Fruit fly (Drosophila melanogaster) whole organism, prepupa: ENCODE results near the gene mei-38.

Source experiments
- Blimp-1 ChIP-seq: fragments of 200-800 bp; sonication (Bioruptor generic); optimal IDR thresholded peaks from 3 replicates; lab custom pipeline; 2017; ENCODE audit warnings: missing biosample characterization, missing genetic modification characterization, mild to moderate bottlenecking, moderate library complexity, missing genetic modification reagents
- CG10631 ChIP-seq: fragments of 200-800 bp; sonication (Bioruptor generic); optimal IDR thresholded peaks from 2 replicates; lab custom pipeline; 2016; ENCODE audit warnings: missing biosample characterization, missing genetic modification characterization
- CG10669 ChIP-seq: fragments of 200-800 bp; sonication (Bioruptor generic); optimal IDR thresholded peaks from 3 replicates; lab custom pipeline; 2018; ENCODE audit warnings: missing biosample characterization, mild to moderate bottlenecking, missing genetic modification characterization, moderate library complexity
- CG11762 ChIP-seq: fragments of 200-800 bp; sonication (Bioruptor generic); optimal IDR thresholded peaks from 3 replicates; lab custom pipeline; 2016; ENCODE audit warnings: missing biosample characterization, missing genetic modification characterization; ENCODE audit not compliant: insufficient read depth
- CG15336 ChIP-seq: fragments of 200-800 bp; sonication (Bioruptor generic); IDR thresholded peaks from 2 replicates; pipeline ENCODE4 v1.3.6; 2022; ENCODE audit warnings: missing biosample characterization, missing genetic modification characterization
- CG3032 ChIP-seq: fragments of 200-800 bp; optimal IDR thresholded peaks from 2 replicates; lab custom pipeline; 2019; ENCODE audit warnings: missing biosample characterization, mild to moderate bottlenecking, missing genetic modification characterization, moderate library complexity
- CG31627 ChIP-seq: fragments of 200-800 bp; sonication (Bioruptor generic); optimal IDR thresholded peaks from 3 replicates; lab custom pipeline; 2016; ENCODE audit warnings: missing biosample characterization, missing genetic modification characterization
- CG32006 ChIP-seq: fragments of 200-800 bp; sonication (Bioruptor generic); optimal IDR thresholded peaks from 3 replicates; lab custom pipeline; 2017; ENCODE audit warnings: missing biosample characterization, mild to moderate bottlenecking, missing genetic modification characterization
- CG34406 ChIP-seq: fragments of 200-800 bp; sonication (Bioruptor generic); optimal IDR thresholded peaks from 3 replicates; lab custom pipeline; 2016; ENCODE audit warnings: missing biosample characterization, missing genetic modification characterization
- CG3919 ChIP-seq: fragments of 200-800 bp; sonication (Bioruptor generic); optimal IDR thresholded peaks from 3 replicates; lab custom pipeline; 2016; ENCODE audit warnings: missing biosample characterization, missing genetic modification characterization
- CG4318 ChIP-seq: fragments of 200-800 bp; sonication (Bioruptor generic); optimal IDR thresholded peaks from 3 replicates; lab custom pipeline; 2017; ENCODE audit warnings: missing biosample characterization, mild to moderate bottlenecking, missing genetic modification characterization
- CG6163 ChIP-seq: fragments of 200-800 bp; sonication (Bioruptor generic); IDR thresholded peaks from 3 replicates; pipeline ENCODE4 v1.3.6; 2022; ENCODE audit warnings: missing biosample characterization, missing genetic modification characterization
- CG6792 ChIP-seq: fragments of 200-800 bp; sonication (Bioruptor generic); optimal IDR thresholded peaks from 3 replicates; lab custom pipeline; 2016; ENCODE audit warnings: missing biosample characterization, missing genetic modification characterization
- CG6808 ChIP-seq: fragments of 200-800 bp; sonication (Bioruptor generic); optimal IDR thresholded peaks from 3 replicates; lab custom pipeline; 2017; ENCODE audit warnings: missing biosample characterization, missing genetic modification characterization, mild to moderate bottlenecking, moderate library complexity, missing genetic modification reagents
- CG6854 ChIP-seq: fragments of 200-800 bp; sonication (Bioruptor generic); optimal IDR thresholded peaks from 2 replicates; lab custom pipeline; 2017; ENCODE audit warnings: missing biosample characterization, mild to moderate bottlenecking, missing genetic modification characterization
- CG7368 ChIP-seq: fragments of 200-800 bp; sonication (Bioruptor generic); optimal IDR thresholded peaks from 3 replicates; lab custom pipeline; 2016; ENCODE audit warnings: missing biosample characterization, missing genetic modification characterization
- CG8119 ChIP-seq: fragments of 200-800 bp; sonication (Bioruptor generic); IDR thresholded peaks from 3 replicates; pipeline ENCODE4 v1.3.6; 2022; ENCODE audit warnings: missing biosample characterization, missing genetic modification characterization
- CG8319 ChIP-seq: fragments of 200-800 bp; sonication (Bioruptor generic); optimal IDR thresholded peaks from 3 replicates; lab custom pipeline; 2016; ENCODE audit warnings: missing biosample characterization, missing genetic modification characterization
- CG8632 ChIP-seq: fragments of 200-800 bp; sonication (Bioruptor generic); optimal IDR thresholded peaks from 3 replicates; lab custom pipeline; 2016; ENCODE audit warnings: missing biosample characterization, missing genetic modification characterization
- CG9139 ChIP-seq: fragments of 200-800 bp; sonication (Bioruptor generic); optimal IDR thresholded peaks from 3 replicates; lab custom pipeline; 2017; ENCODE audit warnings: missing biosample characterization, mild to moderate bottlenecking, missing genetic modification characterization
- Eip75B ChIP-seq: fragments of 200-800 bp; sonication (Bioruptor generic); optimal IDR thresholded peaks from 3 replicates; lab custom pipeline; 2016; ENCODE audit warnings: missing biosample characterization, missing genetic modification characterization
- Eip78C ChIP-seq: fragments of 200-800 bp; sonication (Bioruptor generic); peaks from one replicate; lab custom pipeline; 2016; ENCODE audit warnings: missing biosample characterization, missing genetic modification characterization
- Eip93F ChIP-seq: fragments of 200-800 bp; sonication (Bioruptor generic); optimal IDR thresholded peaks from 2 replicates; lab custom pipeline; 2016; ENCODE audit warnings: missing biosample characterization, mild to moderate bottlenecking, missing genetic modification characterization
- Ets21C ChIP-seq: fragments of 200-800 bp; sonication (Bioruptor generic); optimal IDR thresholded peaks from 3 replicates; lab custom pipeline; 2016; ENCODE audit warnings: missing biosample characterization, missing genetic modification characterization
- Ets96B ChIP-seq: fragments of 200-800 bp; optimal IDR thresholded peaks from 2 replicates; lab custom pipeline; 2019; ENCODE audit warnings: missing biosample characterization, mild to moderate bottlenecking, missing genetic modification characterization, moderate library complexity
- Gug ChIP-seq: fragments of 200-800 bp; sonication (Bioruptor generic); IDR thresholded peaks from 2 replicates; pipeline ENCODE4 v1.3.6; 2022; ENCODE audit warnings: missing biosample characterization, missing genetic modification characterization
- Hr38 ChIP-seq: sonication (Bioruptor generic); optimal IDR thresholded peaks from 2 replicates; lab custom pipeline; 2016; ENCODE audit warnings: missing biosample characterization, missing genetic modification characterization
- Hr39 ChIP-seq: fragments of 200-800 bp; sonication (Bioruptor generic); optimal IDR thresholded peaks from 2 replicates; lab custom pipeline; 2016; ENCODE audit warnings: missing biosample characterization, missing genetic modification characterization
- Hr4 ChIP-seq: fragments of 200-800 bp; sonication (Bioruptor generic); optimal IDR thresholded peaks from 3 replicates; lab custom pipeline; 2016; ENCODE audit warnings: missing biosample characterization, missing genetic modification characterization
- Lpt ChIP-seq: fragments of 200-800 bp; sonication (Bioruptor generic); optimal IDR thresholded peaks from 3 replicates; lab custom pipeline; 2016; ENCODE audit warnings: missing biosample characterization, missing genetic modification characterization
- OdsH ChIP-seq: fragments of 200-800 bp; sonication (Bioruptor generic); optimal IDR thresholded peaks from 3 replicates; lab custom pipeline; 2016; ENCODE audit warnings: missing biosample characterization, missing genetic modification characterization
- Smox ChIP-seq: fragments of 200-800 bp; sonication (Bioruptor generic); optimal IDR thresholded peaks from 3 replicates; lab custom pipeline; 2016; ENCODE audit warnings: missing biosample characterization, missing genetic modification characterization
- Sox102F ChIP-seq: fragments of 200-800 bp; sonication (Bioruptor generic); optimal IDR thresholded peaks from 2 replicates; lab custom pipeline; 2016; ENCODE audit warnings: missing biosample characterization, mild to moderate bottlenecking, missing genetic modification characterization
- Sox14 ChIP-seq: fragments of 200-800 bp; sonication (Bioruptor generic); optimal IDR thresholded peaks from 3 replicates; lab custom pipeline; 2016; ENCODE audit warnings: missing biosample characterization, missing genetic modification characterization
- Sox15 ChIP-seq: fragments of 200-800 bp; sonication (Bioruptor generic); optimal IDR thresholded peaks from 3 replicates; lab custom pipeline; 2016; ENCODE audit warnings: missing biosample characterization, missing genetic modification characterization
- achi ChIP-seq: fragments of 200-800 bp; sonication (Bioruptor generic); optimal IDR thresholded peaks from 3 replicates; lab custom pipeline; 2016; ENCODE audit warnings: missing biosample characterization, missing genetic modification characterization
- acj6 ChIP-seq: fragments of 200-800 bp; sonication (Bioruptor generic); optimal IDR thresholded peaks from 3 replicates; lab custom pipeline; 2016; ENCODE audit warnings: missing biosample characterization, missing genetic modification characterization
- cyc ChIP-seq: fragments of 200-800 bp; sonication (Bioruptor generic); optimal IDR thresholded peaks from 3 replicates; lab custom pipeline; 2016; ENCODE audit warnings: missing biosample characterization, missing genetic modification characterization
- dac ChIP-seq: fragments of 200-800 bp; sonication (Bioruptor generic); optimal IDR thresholded peaks from 2 replicates; lab custom pipeline; 2017; ENCODE audit warnings: missing biosample characterization, mild to moderate bottlenecking, missing genetic modification characterization
- dsx ChIP-seq: fragments of 200-800 bp; optimal IDR thresholded peaks from 3 replicates; lab custom pipeline; 2019; ENCODE audit warnings: missing biosample characterization, mild to moderate bottlenecking, missing genetic modification characterization, moderate library complexity; ENCODE audit not compliant: poor library complexity, severe bottlenecking
- eg ChIP-seq: fragments of 200-800 bp; sonication (Bioruptor generic); IDR thresholded peaks from 3 replicates; pipeline ENCODE4 v1.3.6; 2022; ENCODE audit warnings: missing biosample characterization, missing genetic modification characterization
- esn ChIP-seq: fragments of 200-800 bp; sonication (Bioruptor generic); optimal IDR thresholded peaks from 2 replicates; lab custom pipeline; 2016; ENCODE audit warnings: missing biosample characterization, mild to moderate bottlenecking, missing genetic modification characterization, moderate library complexity
- fd59A ChIP-seq: fragments of 200-800 bp; sonication (Bioruptor generic); optimal IDR thresholded peaks from 2 replicates; lab custom pipeline; 2017; ENCODE audit warnings: missing biosample characterization, mild to moderate bottlenecking, missing genetic modification characterization, missing genetic modification reagents
- fd85E ChIP-seq: fragments of 200-800 bp; sonication (Bioruptor generic); optimal IDR thresholded peaks from 3 replicates; lab custom pipeline; 2016; ENCODE audit warnings: missing biosample characterization, missing genetic modification characterization
- fkh ChIP-seq: fragments of 200-800 bp; sonication (Bioruptor generic); optimal IDR thresholded peaks from 3 replicates; lab custom pipeline; 2017; ENCODE audit warnings: missing biosample characterization, mild to moderate bottlenecking, missing genetic modification characterization, moderate library complexity
- net ChIP-seq: fragments of 200-800 bp; sonication (Bioruptor generic); optimal IDR thresholded peaks from 3 replicates; lab custom pipeline; 2016; ENCODE audit warnings: missing biosample characterization, missing genetic modification characterization
- pdm3 ChIP-seq: fragments of 200-800 bp; sonication (Bioruptor generic); optimal IDR thresholded peaks from 3 replicates; lab custom pipeline; 2016; ENCODE audit warnings: missing biosample characterization, missing genetic modification characterization
- ss ChIP-seq, 2 experiments: fragments of 200-800 bp; sonication (Bioruptor generic); optimal IDR thresholded peaks; 2 replicates in 1 of 2; 3 replicates in 1 of 2; lab custom pipeline; 2017 to 2018; ENCODE audit warnings: mild to moderate bottlenecking in 2 of 2, missing biosample characterization in 2 of 2, missing genetic modification characterization in 2 of 2, moderate library complexity in 1 of 2
- svp ChIP-seq: fragments of 200-800 bp; sonication (Bioruptor generic); peaks from one replicate; lab custom pipeline; 2016; ENCODE audit warnings: missing biosample characterization, missing genetic modification characterization
- topi ChIP-seq: fragments of 200-800 bp; sonication (Bioruptor generic); optimal IDR thresholded peaks from 3 replicates; lab custom pipeline; 2016; ENCODE audit warnings: missing biosample characterization, missing genetic modification characterization
- vri ChIP-seq: fragments of 200-800 bp; sonication (Bioruptor generic); optimal IDR thresholded peaks from 3 replicates; lab custom pipeline; 2016; ENCODE audit warnings: missing biosample characterization, mild to moderate bottlenecking, missing genetic modification characterization

Gene mei-38

dm6 chrX:1482840-1483518, 6.1 kb downstream of the mei-38 start, which contains the start of the genes sta and inc:
sta (minus strand) TSS chrX:1483413.
inc (plus strand) TSS chrX:1483479.
- TF ChIP-seq Eip78C = peak; percentile 90
- peak; percentile 80 for TF ChIP-seq achi (GFP tag; lab: Kevin White, UChicago)
- peak; percentile 70 to 76 for TF ChIP-seq ss (GFP tag; optimal IDR thresholded peaks at IDR 0.05; lab: Kevin White, UChicago)
- TF ChIP-seq CG6163 (GFP tag; lab: Robert Waterston, UW) = peak; percentile 76
- peak; percentile 29 for TF ChIP-seq Blimp-1 (GFP tag; lab: Kevin White, UChicago)
- TF ChIP-seq Smox (GFP tag; lab: Kevin White, UChicago) = peak; percentile 31
- TF ChIP-seq fkh (GFP tag; lab: Kevin White, UChicago) = peak; percentile 35
- no peak for TF ChIP-seq Lpt
- peak; percentile 42 for TF ChIP-seq CG6808 (GFP tag; lab: Kevin White, UChicago)
- TF ChIP-seq vri (GFP tag; lab: Kevin White, UChicago) = peak; percentile 64
- TF ChIP-seq Hr38 (GFP tag; lab: Kevin White, UChicago) = no peak
- peak; percentile 14; the same call in 1 of the 2 replicates for TF ChIP-seq CG15336 (GFP tag; lab: Robert Waterston, UW)
- TF ChIP-seq CG10631 (GFP tag; lab: Kevin White, UChicago) = no peak
- peak; percentile 12 for TF ChIP-seq Ets21C (GFP tag; lab: Kevin White, UChicago)
- peak; percentile 50 for TF ChIP-seq CG3032 (tag; lab: Kevin White, UChicago)
- peak; percentile 51 for TF ChIP-seq dac (GFP tag; lab: Kevin White, UChicago)
- peak; percentile 44 for TF ChIP-seq Sox102F (GFP tag; lab: Kevin White, UChicago)
- TF ChIP-seq CG6854 (GFP tag; lab: Kevin White, UChicago) = peak; percentile 91
- TF ChIP-seq CG7368 = peak; percentile 63
- peak; percentile 54 for TF ChIP-seq CG6792 (GFP tag; lab: Kevin White, UChicago)
- peak; percentile 58 for TF ChIP-seq cyc (GFP tag; lab: Kevin White, UChicago)
- peak; percentile 40 for TF ChIP-seq CG34406 (GFP tag; lab: Kevin White, UChicago)
- TF ChIP-seq CG9139 (GFP tag; lab: Kevin White, UChicago) = peak; percentile 61
- TF ChIP-seq svp (GFP tag; lab: Kevin White, UChicago) = peak; percentile 65
- TF ChIP-seq CG11762 (GFP tag; lab: Kevin White, UChicago) = peak; percentile 3
- TF ChIP-seq esn (GFP tag; lab: Kevin White, UChicago) = peak; percentile 66
- TF ChIP-seq CG8119 = peak; percentile 31; the same call in 1 of the 3 replicates
- TF ChIP-seq CG8632 (GFP tag; lab: Kevin White, UChicago) = peak; percentile 28
- TF ChIP-seq CG3919 = peak; percentile 77
- TF ChIP-seq Gug = no peak
- TF ChIP-seq pdm3 = peak; percentile 34
- TF ChIP-seq Sox15 = no peak
- TF ChIP-seq OdsH = peak; percentile 26
- TF ChIP-seq net (GFP tag; lab: Kevin White, UChicago) = peak; percentile 46
- peak; percentile 70 for TF ChIP-seq topi
- no peak for TF ChIP-seq CG32006
- peak; percentile 57; the same call in 2 of the 3 replicates for TF ChIP-seq eg (GFP tag; lab: Robert Waterston, UW)
- peak; percentile 51 for TF ChIP-seq Eip75B (GFP tag; lab: Kevin White, UChicago)
- TF ChIP-seq CG10669 (GFP tag; lab: Kevin White, UChicago) = peak; percentile 41
- TF ChIP-seq Ets96B = peak; percentile 20
- TF ChIP-seq CG31627 = peak; percentile 25
- TF ChIP-seq fd85E (GFP tag; lab: Kevin White, UChicago) = peak; percentile 34
- peak; percentile 31 for TF ChIP-seq Hr39 (GFP tag; lab: Kevin White, UChicago)
- TF ChIP-seq Eip93F (GFP tag; lab: Kevin White, UChicago) = no peak
- peak; percentile 38 for TF ChIP-seq dsx (GFP tag; lab: Kevin White, UChicago)
- TF ChIP-seq Hr4 = no peak
- TF ChIP-seq Sox14 (GFP tag; lab: Kevin White, UChicago) = peak; percentile 56
- peak; percentile 11 for TF ChIP-seq fd59A (GFP tag; lab: Kevin White, UChicago)
- TF ChIP-seq CG8319 = peak; percentile 10
- no peak for TF ChIP-seq CG4318 (GFP tag; lab: Kevin White, UChicago)
- peak; percentile 12 for TF ChIP-seq acj6 (GFP tag; lab: Kevin White, UChicago)
